Fruit fly (Drosophila melanogaster) whole organism, wandering third instar larva: Measurements from ENCODE around the gene CG32099.

Experiments used
- CG9705 ChIP-seq: fragments of 200-800 bp; sonication (Bioruptor generic); optimal IDR thresholded peaks from 2 replicates; lab custom pipeline; 2018; ENCODE audit warnings: missing biosample characterization, mild to moderate bottlenecking, missing genetic modification characterization
- CrebA ChIP-seq: fragments of 200-800 bp; sonication (Bioruptor generic); optimal IDR thresholded peaks from 2 replicates; lab custom pipeline; 2016; ENCODE audit warnings: missing biosample characterization, mild to moderate bottlenecking, missing genetic modification characterization, borderline replicate concordance
- Dfd ChIP-seq: fragments of >200 bp; optimal IDR thresholded peaks from 2 replicates; lab custom pipeline; 2017; ENCODE audit warnings: missing biosample characterization, missing genetic modification characterization
- Dif ChIP-seq: fragments of 200-275, 200-300 bp; sonication (Bioruptor generic); optimal IDR thresholded peaks from 2 replicates; lab custom pipeline; 2018; ENCODE audit warnings: missing biosample characterization, missing genetic modification characterization; ENCODE audit not compliant: partially characterized antibody
- HLH106 ChIP-seq: fragments of 200-800 bp; optimal IDR thresholded peaks from 3 replicates; lab custom pipeline; 2019; ENCODE audit warnings: missing biosample characterization, mild to moderate bottlenecking, missing genetic modification characterization, moderate library complexity
- Hnf4 ChIP-seq: fragments of 200-800 bp; sonication (Bioruptor generic); optimal IDR thresholded peaks from 2 replicates; lab custom pipeline; 2016; ENCODE audit warnings: missing biosample characterization, mild to moderate bottlenecking, missing genetic modification characterization
- Hr78 ChIP-seq: fragments of >200 bp; optimal IDR thresholded peaks from 2 replicates; lab custom pipeline; 2017; ENCODE audit warnings: missing biosample characterization, missing genetic modification characterization
- Hr83 ChIP-seq: fragments of 200-300 bp; sonication (Bioruptor generic); optimal IDR thresholded peaks from 2 replicates; lab custom pipeline; 2016; ENCODE audit warnings: missing biosample characterization, mild to moderate bottlenecking, missing genetic modification characterization, moderate library complexity; ENCODE audit not compliant: poor library complexity, severe bottlenecking
- Jra ChIP-seq: sonication (Bioruptor generic); optimal IDR thresholded peaks from 2 replicates; lab custom pipeline; 2016; ENCODE audit warnings: missing biosample characterization, missing genetic modification characterization
- N ChIP-seq: fragments of >200 bp; optimal IDR thresholded peaks from 2 replicates; lab custom pipeline; 2018; ENCODE audit warnings: missing biosample characterization, missing external identifiers, missing genetic modification characterization
- OdsH ChIP-seq: fragments of 200-800 bp; sonication (Bioruptor generic); optimal IDR thresholded peaks from 2 replicates; lab custom pipeline; 2016; ENCODE audit warnings: missing biosample characterization, mild to moderate bottlenecking, missing genetic modification characterization
- Rel ChIP-seq, 2 experiments: fragments of 200-800 bp; sonication (Bioruptor generic) in 1 of 2; optimal IDR thresholded peaks; 2 replicates in 1 of 2; 3 replicates in 1 of 2; lab custom pipeline; 2016 to 2019; ENCODE audit warnings: mild to moderate bottlenecking in 2 of 2, missing biosample characterization in 2 of 2, missing genetic modification characterization in 2 of 2, moderate library complexity in 1 of 2
- Vsx2 ChIP-seq: fragments of 200-300, 225-300 bp; sonication (Bioruptor generic); optimal IDR thresholded peaks from 2 replicates; lab custom pipeline; 2018; ENCODE audit warnings: missing biosample characterization, missing genetic modification characterization; ENCODE audit not compliant: partially characterized antibody
- br ChIP-seq: fragments of 200-800 bp; sonication (Bioruptor generic); optimal IDR thresholded peaks from 2 replicates; lab custom pipeline; 2016; ENCODE audit warnings: missing biosample characterization, missing genetic modification characterization
- brk ChIP-seq: fragments of 200-800 bp; sonication (Bioruptor generic); optimal IDR thresholded peaks from 2 replicates; lab custom pipeline; 2016; ENCODE audit warnings: missing biosample characterization, mild to moderate bottlenecking, missing genetic modification characterization
- dsf ChIP-seq: sonication (Bioruptor generic); optimal IDR thresholded peaks from 2 replicates; lab custom pipeline; 2016; ENCODE audit warnings: missing biosample characterization, missing genetic modification characterization, borderline replicate concordance
- fru ChIP-seq: fragments of 200-800 bp; sonication (Bioruptor generic); optimal IDR thresholded peaks from 3 replicates; lab custom pipeline; 2016; ENCODE audit warnings: missing biosample characterization, mild to moderate bottlenecking, missing genetic modification characterization
- lola ChIP-seq: fragments of >200 bp; optimal IDR thresholded peaks from 2 replicates; lab custom pipeline; 2017; ENCODE audit warnings: missing biosample characterization, missing genetic modification characterization
- psq ChIP-seq: fragments of 200-800 bp; sonication (Bioruptor generic); optimal IDR thresholded peaks from 3 replicates; lab custom pipeline; 2017; ENCODE audit warnings: missing biosample characterization, mild to moderate bottlenecking, missing genetic modification characterization, moderate library complexity
- rgr ChIP-seq: fragments of 200-800 bp; sonication (Bioruptor generic); optimal IDR thresholded peaks from 3 replicates; lab custom pipeline; 2016; ENCODE audit warnings: missing biosample characterization, mild to moderate bottlenecking, missing genetic modification characterization
- sage ChIP-seq: fragments of 200-800 bp; sonication (Bioruptor generic); optimal IDR thresholded peaks from 2 replicates; lab custom pipeline; 2016; ENCODE audit warnings: missing biosample characterization, mild to moderate bottlenecking, missing genetic modification characterization
- sv ChIP-seq: fragments of 200-800 bp; sonication (Bioruptor generic); optimal IDR thresholded peaks from 3 replicates; lab custom pipeline; 2016; ENCODE audit warnings: missing biosample characterization, missing genetic modification characterization
- tai ChIP-seq: sonication (Bioruptor generic); optimal IDR thresholded peaks from 2 replicates; lab custom pipeline; 2016; ENCODE audit warnings: missing biosample characterization, missing genetic modification characterization
- usp ChIP-seq: fragments of >200 bp; optimal IDR thresholded peaks from 2 replicates; lab custom pipeline; 2017; ENCODE audit warnings: missing biosample characterization, missing genetic modification characterization
- woc ChIP-seq: sonication (Bioruptor generic); optimal IDR thresholded peaks from 2 replicates; lab custom pipeline; 2016; ENCODE audit warnings: missing biosample characterization, mild to moderate bottlenecking, missing genetic modification characterization

CG32099 gene

DNA sequence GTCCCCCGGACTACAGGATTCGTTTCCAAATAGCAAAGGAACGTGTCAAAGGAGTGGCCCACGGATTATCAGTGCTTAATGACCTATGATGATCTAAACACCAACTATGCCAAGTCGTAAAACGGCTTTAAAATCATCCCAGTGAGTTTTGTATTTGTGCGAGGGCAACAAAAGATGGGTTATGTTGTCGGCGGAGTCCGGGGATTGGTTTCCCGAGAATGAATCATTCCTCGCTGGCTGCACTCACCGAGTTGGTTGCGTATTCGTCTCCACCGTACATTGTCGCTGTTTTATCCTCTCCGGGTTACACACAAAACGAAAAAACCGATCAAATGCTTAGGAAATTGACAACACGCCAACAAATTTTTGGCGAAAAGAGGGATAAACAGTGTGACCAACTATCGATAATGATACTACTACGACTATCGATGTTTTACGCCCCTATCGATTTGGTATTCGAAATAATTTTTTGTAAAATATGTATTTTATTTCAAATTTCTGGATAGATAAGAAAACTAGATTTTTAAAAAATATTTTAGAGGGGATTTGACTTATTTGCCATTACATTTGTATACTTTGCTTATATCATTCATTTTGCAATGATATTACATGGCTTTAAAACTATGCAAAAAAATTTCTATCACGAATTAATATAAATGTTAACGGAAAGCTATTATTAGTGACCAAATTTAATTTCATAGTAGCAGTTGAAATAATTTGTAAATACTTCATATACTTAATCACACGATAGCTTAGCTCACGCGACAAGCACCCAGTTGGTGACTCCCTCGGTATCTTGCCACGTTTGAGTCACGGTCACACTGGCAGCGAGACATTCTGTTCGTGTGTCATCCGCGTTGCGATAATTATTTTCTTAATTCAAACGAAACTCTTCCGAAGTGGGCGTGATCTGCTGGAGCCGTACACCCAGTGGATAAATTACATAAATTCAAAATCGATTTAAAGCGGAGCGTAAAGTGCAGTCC, 3.1 kb upstream of the CG32099 start, which contains the start of the genes eIF3l and Nrx-IV:
Gene eIF3l, minus strand, starts transcription at position 389 of the 986 bp plus-strand sequence.
Gene Nrx-IV, plus strand, starts transcription at position 811 of the 986 bp plus-strand sequence.
- no peak for TF ChIP-seq brk (GFP tag; lab: Kevin White, UChicago)
- no peak for TF ChIP-seq Rel (GFP tag; optimal IDR thresholded peaks at IDR 0.05; lab: Kevin White, UChicago)
- peak; percentile 73 for TF ChIP-seq Rel (tag; optimal IDR thresholded peaks at IDR 0.05; lab: Kevin White, UChicago)
- peak; percentile 62 for TF ChIP-seq woc (GFP tag; lab: Kevin White, UChicago)

- TF ChIP-seq psq (GFP tag; lab: Kevin White, UChicago) (peak; percentile 80), Hr83 (GFP tag; lab: Kevin White, UChicago) (no peak), CrebA (GFP tag; lab: Kevin White, UChicago) (no peak), Dif (GFP tag; lab: Kevin White, UChicago) (no peak), sage (GFP tag; lab: Kevin White, UChicago) (no peak), Hr78 (GFP tag; lab: Kevin White, UChicago) (no peak), Dfd (GFP tag; lab: Kevin White, UChicago) (no peak)
These were observed 2.1 kb upstream of the CG32099 start for dm6 chr3L:12146970-12147369.

DNA sequence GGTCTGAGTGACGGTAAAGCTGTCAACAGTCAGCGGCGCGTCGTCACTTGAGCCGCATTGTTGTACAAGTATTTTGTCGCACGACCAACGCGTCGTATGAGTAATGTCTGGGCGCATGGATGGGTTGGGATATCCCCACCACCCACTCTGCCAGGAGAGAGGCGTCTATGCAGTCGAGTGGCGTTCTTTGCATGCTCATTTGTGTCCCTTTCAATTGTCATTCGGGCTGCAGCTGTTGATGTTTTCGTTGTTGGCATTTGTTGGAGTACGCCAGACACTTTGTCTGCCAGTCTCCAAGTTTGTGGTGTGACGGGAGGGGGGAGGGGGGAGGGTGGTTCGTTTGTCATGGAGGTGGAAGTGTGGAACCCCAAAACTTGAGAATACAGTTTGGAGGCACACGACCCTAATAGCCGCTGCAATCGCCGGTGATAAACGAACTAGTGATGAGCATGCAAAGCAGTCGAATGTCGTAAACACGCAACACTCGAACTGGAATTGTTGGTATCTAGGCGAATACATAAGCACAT, 13.1 kb downstream of the CG32099 start:
- TF ChIP-seq rgr = no peak

- TF ChIP-seq psq (GFP tag; lab: Kevin White, UChicago) (no peak), usp (no peak), N (GFP tag; lab: Kevin White, UChicago) (no peak)
These were observed 14.0 kb downstream of the CG32099 start for dm6 chr3L:12163082-12163481.

DNA sequence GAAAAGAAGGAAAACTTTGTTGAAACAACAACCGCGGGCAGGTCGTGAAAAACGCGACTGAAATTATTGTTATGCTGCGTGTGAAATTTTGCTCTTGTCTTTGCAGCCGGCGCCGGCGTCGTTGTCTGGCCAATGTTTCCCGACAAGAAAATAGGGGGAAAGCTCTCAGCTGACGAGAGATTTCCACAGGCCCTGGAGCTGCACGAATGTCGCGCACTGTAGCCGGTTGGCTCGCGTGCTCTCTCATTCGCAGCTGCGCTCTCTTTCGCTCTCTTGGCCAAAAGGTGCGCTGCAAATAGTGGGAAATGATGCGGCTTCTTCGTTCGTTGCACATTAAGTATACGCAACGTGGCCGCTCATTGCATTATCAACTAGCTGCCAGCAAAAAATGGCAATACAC, 14.6 kb downstream of the CG32099 start, which contains the start of gene CG9760:
Gene CG9760, minus strand, starts transcription at position 43 of the 400 bp plus-strand sequence.
- no peak for TF ChIP-seq Dfd (GFP tag; lab: Kevin White, UChicago)
- TF ChIP-seq psq (GFP tag; lab: Kevin White, UChicago) = no peak
- no peak for TF ChIP-seq Rel (GFP tag; optimal IDR thresholded peaks at IDR 0.05; lab: Kevin White, UChicago)
- no peak for TF ChIP-seq Rel (tag; optimal IDR thresholded peaks at IDR 0.05; lab: Kevin White, UChicago)
- no peak for TF ChIP-seq CG9705 (GFP tag; lab: Kevin White, UChicago)
- no peak for TF ChIP-seq br (GFP tag; lab: Kevin White, UChicago)
- TF ChIP-seq brk (GFP tag; lab: Kevin White, UChicago) = no peak
- no peak for TF ChIP-seq sage (GFP tag; lab: Kevin White, UChicago)
- TF ChIP-seq Hr83 (GFP tag; lab: Kevin White, UChicago) = no peak
- no peak for TF ChIP-seq CrebA (GFP tag; lab: Kevin White, UChicago)
- TF ChIP-seq, all 38 proteins: peak for 0

- no peak for TF ChIP-seq CG9705 (GFP tag; lab: Kevin White, UChicago)
- TF ChIP-seq br (GFP tag; lab: Kevin White, UChicago) = no peak
- no peak for TF ChIP-seq Rel (GFP tag; optimal IDR thresholded peaks at IDR 0.05; lab: Kevin White, UChicago)
- TF ChIP-seq Rel (tag; optimal IDR thresholded peaks at IDR 0.05; lab: Kevin White, UChicago) = no peak
- no peak for TF ChIP-seq Hnf4
- no peak for TF ChIP-seq HLH106 (tag; lab: Kevin White, UChicago)
These were observed 26.3 kb downstream of the CG32099 start, which contains the start of gene Rh7 for dm6 chr3L:12175382-12175781. Rh7 (minus strand) TSS chr3L:12175482.

dm6 chr3L:12177301-12177700, 28.2 kb downstream of the CG32099 start, which contains the start of gene CAH2:
CAH2 (plus strand) TSS chr3L:12177601.
- no peak for TF ChIP-seq rgr
- TF ChIP-seq lola (GFP tag; lab: Kevin White, UChicago) = no peak
- TF ChIP-seq woc (GFP tag; lab: Kevin White, UChicago) = no peak
- no peak for TF ChIP-seq sv (GFP tag; lab: Kevin White, UChicago)
- TF ChIP-seq tai (GFP tag; lab: Kevin White, UChicago) = no peak
- TF ChIP-seq brk (GFP tag; lab: Kevin White, UChicago) = no peak
- no peak for TF ChIP-seq usp
- TF ChIP-seq Vsx2 (GFP tag; lab: Kevin White, UChicago) = no peak
- no peak for TF ChIP-seq psq (GFP tag; lab: Kevin White, UChicago)
- TF ChIP-seq OdsH (GFP tag; lab: Kevin White, UChicago) = no peak
- TF ChIP-seq Jra (GFP tag; lab: Kevin White, UChicago) = no peak
- TF ChIP-seq dsf (GFP tag; lab: Kevin White, UChicago) = no peak
- no peak for TF ChIP-seq Hnf4
- TF ChIP-seq N (GFP tag; lab: Kevin White, UChicago) = no peak
- no peak for TF ChIP-seq fru (GFP tag; lab: Kevin White, UChicago)
